Worm (Caenorhabditis elegans): Measurements from ENCODE around the gene atln-1.

DNA sequence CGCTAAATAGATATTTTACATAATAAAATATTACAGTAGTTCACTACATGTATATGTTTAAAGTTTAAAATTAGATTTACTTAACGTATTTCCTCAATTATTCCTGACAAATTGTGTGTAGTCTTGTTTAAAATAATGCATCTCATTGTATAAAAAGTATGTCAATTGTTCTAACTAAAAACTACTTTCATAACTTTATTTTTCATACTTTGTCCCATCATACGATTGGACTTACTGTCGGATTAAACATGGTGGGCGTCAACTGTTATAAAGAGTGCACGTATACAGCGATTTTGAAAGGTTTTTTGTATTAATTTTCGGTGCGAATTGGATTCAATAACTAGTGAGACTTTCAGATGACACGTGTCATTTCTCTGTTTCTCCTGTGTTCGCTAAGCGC is 15.2 kb downstream of the atln-1 start, which contains the start of gene Y54G2A.32:
- TF ChIP-seq rnt-1 (tag; optimal IDR thresholded peaks at IDR 0.05) (no peak), K09A11.1 (tag; optimal IDR thresholded peaks at IDR 0.05; ENCODE audit: insufficient read depth) (no peak), pha-4 (tag; optimal IDR thresholded peaks at IDR 0.05) (no peak), ceh-9 (tag; optimal IDR thresholded peaks at IDR 0.05) (no peak), pat-9 (tag; optimal IDR thresholded peaks at IDR 0.05) (no peak), ref-2 (tag; optimal IDR thresholded peaks at IDR 0.05) (no peak), nfya-1 (tag; optimal IDR thresholded peaks at IDR 0.05) (no peak), tbx-2 (tag; optimal IDR thresholded peaks at IDR 0.05) (no peak), T23F11.4 (GFP tag; optimal IDR thresholded peaks at IDR 0.05) (no peak), npax-4 (tag; optimal IDR thresholded peaks at IDR 0.05) (no peak)
